Worm (Caenorhabditis elegans) whole organism, L4 larva: ENCODE measurements around the gene F11G11.5.

ENCODE experiments used
- hif-1 ChIP-seq, 2 experiments: sonication (generic microtip); optimal IDR thresholded peaks; 2 replicates each; lab custom pipeline; 2016 to 2017; ENCODE audit warnings: missing compliant biosample characterization in 2 of 2, missing genetic modification characterization in 2 of 2, missing genetic modification reagents in 2 of 2, missing genotype in 2 of 2, mild to moderate bottlenecking in 1 of 2
- nhr-102 ChIP-seq: sonication (generic microtip); optimal IDR thresholded peaks from 2 replicates; lab custom pipeline; 2016; ENCODE audit warnings: mild to moderate bottlenecking, missing genetic modification characterization, moderate library complexity, missing compliant biosample characterization
- unc-39 ChIP-seq: sonication (generic microtip); optimal IDR thresholded peaks from 2 replicates; lab custom pipeline; 2017; ENCODE audit warnings: missing biosample characterization, missing genetic modification characterization

DNA sequence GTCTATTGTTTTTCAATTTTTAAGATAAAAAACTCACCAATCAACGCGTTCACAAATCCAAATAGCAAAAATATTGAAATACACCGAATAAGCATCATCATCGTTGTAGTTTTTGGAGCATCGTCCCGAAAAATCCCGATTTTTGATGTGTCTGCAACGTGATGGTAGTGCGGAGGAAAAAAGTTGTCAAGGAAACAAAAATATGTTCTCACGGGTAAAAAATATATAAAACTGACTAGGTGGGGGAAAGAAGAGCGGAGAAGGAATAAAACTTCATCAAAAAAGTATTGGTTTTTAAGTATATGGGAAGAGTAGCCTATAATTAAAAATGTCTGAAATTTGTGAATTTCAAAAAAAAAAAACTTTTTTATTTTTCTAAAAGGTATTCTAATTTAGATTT lies 45.7 kb upstream of the F11G11.5 start, which contains the start of gene rig-6:
- TF ChIP-seq hif-1 (tag; optimal IDR thresholded peaks at IDR 0.05; lab: Kevin White, UChicago) = no peak
- no peak for TF ChIP-seq unc-39 (tag; lab: Kevin White, UChicago)
- no peak for TF ChIP-seq nhr-102 (tag; lab: Kevin White, UChicago)
